Fruit fly (Drosophila melanogaster): ENCODE measurements around the gene Sbat.
A peak's percentile ranks its signal among the peaks of the same experiment; 100 is the strongest.

The Sbat gene

DNA sequence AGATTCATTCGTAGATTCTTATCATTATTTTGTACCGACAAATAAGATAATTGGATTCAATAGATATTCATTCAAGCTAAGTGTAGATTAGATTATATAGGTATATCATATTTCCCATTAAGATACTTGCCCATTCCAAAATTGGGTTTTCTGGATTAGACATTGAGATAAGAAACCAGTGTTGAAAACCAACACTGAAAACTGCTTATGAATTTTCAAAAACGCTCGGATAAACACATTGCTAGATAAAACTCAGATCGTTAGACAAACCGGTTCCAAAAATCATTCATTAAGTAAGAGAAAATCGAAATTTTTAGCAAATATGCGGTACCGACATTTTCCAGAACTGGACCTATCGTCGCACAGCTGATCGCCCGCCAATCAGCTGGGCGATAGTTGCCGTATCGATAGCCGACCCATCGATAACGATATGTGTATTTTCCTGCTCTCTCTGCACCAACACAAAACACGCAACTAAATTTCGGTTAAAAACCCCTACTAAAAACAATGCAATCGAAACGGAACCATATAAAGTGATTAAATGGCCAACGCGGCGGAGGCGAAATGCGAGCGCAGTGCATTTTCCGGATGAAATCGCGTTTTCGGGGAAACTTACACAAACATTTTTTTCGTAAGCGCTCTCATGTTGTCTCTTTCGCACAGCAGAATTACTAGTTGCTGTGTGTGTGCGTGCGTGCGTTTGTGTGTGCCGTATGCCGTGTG, 7.5 kb downstream of the Sbat start, which contains the start of the genes NTPase and lilli (continued):
- no peak for TF ChIP-seq fru (optimal IDR thresholded peaks at IDR 0.05)
- peak; percentile 55 for TF ChIP-seq pum (GFP tag; optimal IDR thresholded peaks at IDR 0.05)
- no peak for TF ChIP-seq dan (GFP tag; IDR thresholded peaks at IDR 0.05)
- TF ChIP-seq onecut (GFP tag; IDR thresholded peaks at IDR 0.05), result peak; percentile 35
- TF ChIP-seq pita (GFP tag; optimal IDR thresholded peaks at IDR 0.05), result no peak
- TF ChIP-seq stc (GFP tag; IDR thresholded peaks at IDR 0.05), result 0 out of 2 replicates have a peak, but pooled peaks have one; percentile 16
- no peak for TF ChIP-seq Awh (GFP tag; IDR thresholded peaks at IDR 0.05)
- TF ChIP-seq grau (tag; optimal IDR thresholded peaks at IDR 0.05), result no peak
- TF ChIP-seq CG8478 (optimal IDR thresholded peaks at IDR 0.05), result peak; percentile 98
- TF ChIP-seq CG10274 (GFP tag; optimal IDR thresholded peaks at IDR 0.05), result no peak
- TF ChIP-seq Xbp1 (GFP tag; optimal IDR thresholded peaks at IDR 0.05), result peak; percentile 78
- peak; percentile 43 for TF ChIP-seq trem (tag; optimal IDR thresholded peaks at IDR 0.05)
- TF ChIP-seq HmgZ (tag; optimal IDR thresholded peaks at IDR 0.05), result peak; percentile 2
- TF ChIP-seq Doc3 (GFP tag; IDR thresholded peaks at IDR 0.05; ENCODE audit: partially characterized antibody), result peak; percentile 90
- TF ChIP-seq E2f1 (GFP tag; IDR thresholded peaks at IDR 0.05), result peak; percentile 48
- peak; percentile 44 for TF ChIP-seq kay (GFP tag; optimal IDR thresholded peaks at IDR 0.05)
- TF ChIP-seq C15 (GFP tag; IDR thresholded peaks at IDR 0.05), result no peak
- TF ChIP-seq sens-2 (GFP tag; IDR thresholded peaks at IDR 0.05), result no peak
- TF ChIP-seq Med (GFP tag), result peak; percentile 96
- TF ChIP-seq peb (GFP tag; IDR thresholded peaks at IDR 0.05), result no peak
- no peak for TF ChIP-seq usp (GFP tag; optimal IDR thresholded peaks at IDR 0.05)
- TF ChIP-seq CG3065 (GFP tag; optimal IDR thresholded peaks at IDR 0.05), result peak; percentile 22
- no peak for TF ChIP-seq CG4730 (GFP tag; IDR thresholded peaks at IDR 0.05)
- no peak for TF ChIP-seq CG13296 (GFP tag; optimal IDR thresholded peaks at IDR 0.05)
- TF ChIP-seq CG42726 (GFP tag; IDR thresholded peaks at IDR 0.05; ENCODE audit: partially characterized antibody), result peak; percentile 94
- no peak for TF ChIP-seq zf30C (GFP tag; optimal IDR thresholded peaks at IDR 0.05)
- TF ChIP-seq insv (GFP tag; optimal IDR thresholded peaks at IDR 0.05), result no peak
- no peak for TF ChIP-seq cad (GFP tag; optimal IDR thresholded peaks at IDR 0.05)
- no peak; the same call in 2 of the 3 replicates for TF ChIP-seq sr (GFP tag; IDR thresholded peaks at IDR 0.05)
- peak; percentile 17 for TF ChIP-seq CG12744 (GFP tag; optimal IDR thresholded peaks at IDR 0.05)
- no peak for TF ChIP-seq Ravus (GFP tag; IDR thresholded peaks at IDR 0.05)
- no peak for TF ChIP-seq da (GFP tag; optimal IDR thresholded peaks at IDR 0.05)
- no peak for TF ChIP-seq CG7372 (GFP tag; IDR thresholded peaks at IDR 0.05)
- peak; percentile 80 for TF ChIP-seq Hsf (GFP tag; optimal IDR thresholded peaks at IDR 0.05)
- peak in 1 of 2 experiments; percentile 29 for TF ChIP-seq eve (GFP tag; optimal IDR thresholded peaks at IDR 0.05)
- TF ChIP-seq CG10565 (GFP tag; optimal IDR thresholded peaks at IDR 0.05), result peak; percentile 5
- TF ChIP-seq CG6791 (GFP tag; IDR thresholded peaks at IDR 0.05; ENCODE audit: partially characterized antibody), result peak; percentile 97
- TF ChIP-seq fd102C (GFP tag; optimal IDR thresholded peaks at IDR 0.05), result no peak
- TF ChIP-seq nau (GFP tag; optimal IDR thresholded peaks at IDR 0.05), result no peak
- peak; percentile 86 for TF ChIP-seq MESR4 (GFP tag; optimal IDR thresholded peaks at IDR 0.05)
- peak; percentile 55 for TF ChIP-seq CG12391 (tag; optimal IDR thresholded peaks at IDR 0.05)
- peak; percentile 31 for TF ChIP-seq CG11723 (GFP tag; optimal IDR thresholded peaks at IDR 0.05)
- TF ChIP-seq Atf6 (GFP tag; IDR thresholded peaks at IDR 0.05), result peak; percentile 15; the same call in 1 of the 2 replicates
- peak; percentile 95 for TF ChIP-seq CG16813 (GFP tag; IDR thresholded peaks at IDR 0.05; ENCODE audit: partially characterized antibody)
- peak; percentile 87 for TF ChIP-seq CG14860 (GFP tag; IDR thresholded peaks at IDR 0.05; ENCODE audit: partially characterized antibody)
- peak; percentile 10 for TF ChIP-seq fu2 (GFP tag; optimal IDR thresholded peaks at IDR 0.05)
- peak; percentile 86 for TF ChIP-seq D (optimal IDR thresholded peaks at IDR 0.05)
- TF ChIP-seq D (GFP tag; optimal IDR thresholded peaks at IDR 0.05), result no peak
- no peak for TF ChIP-seq tap (tag; optimal IDR thresholded peaks at IDR 0.05)
- peak; percentile 70 for TF ChIP-seq ara (GFP tag; IDR thresholded peaks at IDR 0.05)
- TF ChIP-seq exex (tag; optimal IDR thresholded peaks at IDR 0.05), result no peak
